Worm (Caenorhabditis elegans) whole organism, L4 larva: ENCODE measurements around the gene R08D7.5.

Experiments
- ceh-62 ChIP-seq: sonication (generic microtip); optimal IDR thresholded peaks from 2 replicates; lab custom pipeline; 2017; ENCODE audit warnings: missing biosample characterization, missing genetic modification characterization
- ceh-82 ChIP-seq: sonication (generic microtip); optimal IDR thresholded peaks from 2 replicates; lab custom pipeline; 2017; ENCODE audit warnings: missing biosample characterization, missing genetic modification characterization
- daf-19 ChIP-seq: fragments of 200-800 bp; sonication (Bioruptor generic); conservative IDR thresholded peaks from 2 replicates; pipeline ENCODE4 v1.3.6; 2022; ENCODE audit warnings: missing genetic modification characterization, missing compliant biosample characterization
- mxl-2 ChIP-seq: fragments of 200-800 bp; sonication (Bioruptor generic); conservative IDR thresholded peaks from 2 replicates; pipeline ENCODE4 v1.3.6; 2022; ENCODE audit warnings: missing genetic modification reagents, missing genetic modification characterization, missing compliant biosample characterization
- nhr-11 ChIP-seq: fragments of 150-350 bp; optimal IDR thresholded peaks from 2 replicates; lab custom pipeline; 2014; ENCODE audit warnings: missing biosample characterization, missing genetic modification characterization
- nhr-237 ChIP-seq: sonication (generic microtip); optimal IDR thresholded peaks from 2 replicates; lab custom pipeline; 2017; ENCODE audit warnings: missing biosample characterization, missing genetic modification characterization
- pha-4 ChIP-seq, 2 experiments: fragments of 150-350 bp in 1 of 2; fragments of 200-800 bp in 1 of 2; sonication (Bioruptor generic) in 1 of 2; IDR thresholded peaks in 1 of 2; optimal IDR thresholded peaks in 1 of 2; 2 replicates each; pipeline versions ENCODE4 v1.3.6 to Lab custom; 2014 to 2022; ENCODE audit warnings: missing genetic modification characterization in 2 of 2, missing genetic modification reagents in 2 of 2, missing biosample characterization in 1 of 2, missing compliant biosample characterization in 1 of 2
- unc-130 ChIP-seq: sonication (generic microtip); optimal IDR thresholded peaks from 2 replicates; lab custom pipeline; 2016; ENCODE audit warnings: missing genetic modification reagents, missing genetic modification characterization, missing compliant biosample characterization
- zag-1 ChIP-seq: fragments of 150-350 bp; optimal IDR thresholded peaks from 2 replicates; lab custom pipeline; 2014; ENCODE audit warnings: missing biosample characterization, missing genetic modification characterization
- ztf-11 ChIP-seq: fragments of 150-350 bp; optimal IDR thresholded peaks from 2 replicates; lab custom pipeline; 2014; ENCODE audit warnings: missing biosample characterization, missing genetic modification characterization

ce11 chrIII:8955536-8955935 lies 18.4 kb upstream of the R08D7.5 start:
- no peak for TF ChIP-seq mxl-2 (GFP tag; lab: Robert Waterston, UW)
- TF ChIP-seq daf-19 (GFP tag; lab: Robert Waterston, UW), result no peak
- no peak for TF ChIP-seq pha-4 (GFP tag; IDR thresholded peaks at IDR 0.05; lab: Robert Waterston, UW)
- no peak for TF ChIP-seq pha-4 (tag; optimal IDR thresholded peaks at IDR 0.05; lab: Kevin White, UChicago)
- no peak for TF ChIP-seq nhr-11 (tag; lab: Kevin White, UChicago)
- no peak for TF ChIP-seq unc-130 (GFP tag; lab: Kevin White, UChicago)
- no peak for TF ChIP-seq nhr-237 (tag; lab: Kevin White, UChicago)
- TF ChIP-seq ztf-11 (tag; lab: Kevin White, UChicago), result no peak
- TF ChIP-seq ceh-62 (tag; lab: Kevin White, UChicago), result no peak
- TF ChIP-seq zag-1 (tag; lab: Kevin White, UChicago), result no peak
- no peak for TF ChIP-seq ceh-82 (tag; lab: Kevin White, UChicago)
